Fruit fly (Drosophila melanogaster): ENCODE measurements around the gene CG16853.

- TF ChIP-seq CG6276 (GFP tag; optimal IDR thresholded peaks at IDR 0.05) (no peak), fd59A (GFP tag; optimal IDR thresholded peaks at IDR 0.05) (no peak), CG3032 (tag; optimal IDR thresholded peaks at IDR 0.05) (no peak), esn (GFP tag; optimal IDR thresholded peaks at IDR 0.05) (no peak), vri (GFP tag; optimal IDR thresholded peaks at IDR 0.05) (peak; percentile 38), CG1621 (tag; optimal IDR thresholded peaks at IDR 0.05) (no peak), Sox102F (GFP tag; optimal IDR thresholded peaks at IDR 0.05) (no peak), CG8319 (GFP tag; optimal IDR thresholded peaks at IDR 0.05) (no peak), CG6792 (GFP tag; optimal IDR thresholded peaks at IDR 0.05) (no peak), Lpt (GFP tag; optimal IDR thresholded peaks at IDR 0.05) (peak; percentile 19), CG11294 (GFP tag; IDR thresholded peaks at IDR 0.05) (no peak)
Measured at dm6 chr2L:13510870-13511867, 30.9 kb upstream of the CG16853 start.
